Worm (Caenorhabditis elegans) whole organism, L2 larva: Measurements from ENCODE around the gene spr-2.

Source experiments
- F13H6.1 ChIP-seq: sonication (generic microtip); optimal IDR thresholded peaks from 2 replicates; lab custom pipeline; 2016; ENCODE audit warnings: missing genetic modification characterization, missing compliant biosample characterization
- R02D3.7 ChIP-seq: fragments of 150-350 bp; optimal IDR thresholded peaks from 2 replicates; lab custom pipeline; 2014; ENCODE audit warnings: missing biosample characterization, missing genetic modification characterization
- ZK546.5 ChIP-seq: sonication (generic microtip); optimal IDR thresholded peaks from 2 replicates; lab custom pipeline; 2017; ENCODE audit warnings: missing biosample characterization, missing genetic modification characterization
- aly-2 ChIP-seq: fragments of 150-350 bp; optimal IDR thresholded peaks from 2 replicates; lab custom pipeline; 2014; ENCODE audit warnings: missing biosample characterization, missing genetic modification characterization
- ama-1 ChIP-seq: fragments of 150-350 bp; optimal IDR thresholded peaks from 2 replicates; lab custom pipeline; 2018; ENCODE audit warnings: inconsistent platforms
- blmp-1 ChIP-seq: sonication (generic microtip); optimal IDR thresholded peaks from 2 replicates; lab custom pipeline; 2017; ENCODE audit warnings: missing genetic modification characterization, mild to moderate bottlenecking, missing compliant biosample characterization, antibody characterized with exemption, moderate library complexity; ENCODE audit not compliant: insufficient read depth
- ceh-16 ChIP-seq: fragments of 150-350 bp; optimal IDR thresholded peaks from 2 replicates; lab custom pipeline; 2014; ENCODE audit warnings: missing biosample characterization, missing genetic modification characterization
- ceh-82 ChIP-seq: fragments of 150-350 bp; optimal IDR thresholded peaks from 2 replicates; lab custom pipeline; 2014; ENCODE audit warnings: missing biosample characterization, missing genetic modification characterization
- crh-2 ChIP-seq: sonication (generic microtip); optimal IDR thresholded peaks from 2 replicates; lab custom pipeline; 2017; ENCODE audit warnings: missing biosample characterization, missing genetic modification characterization
- dmd-4 ChIP-seq: sonication (generic microtip); optimal IDR thresholded peaks from 2 replicates; lab custom pipeline; 2017; ENCODE audit warnings: missing biosample characterization, missing genetic modification characterization
- egl-27 ChIP-seq: sonication (generic microtip); optimal IDR thresholded peaks from 3 replicates; lab custom pipeline; 2017; ENCODE audit warnings: missing biosample characterization, missing genetic modification reagents, missing genetic modification characterization
- elt-1 ChIP-seq: fragments of 150-350 bp; optimal IDR thresholded peaks from 2 replicates; lab custom pipeline; 2014; ENCODE audit warnings: missing biosample characterization, missing genetic modification characterization
- elt-3 ChIP-seq: sonication (generic microtip); optimal IDR thresholded peaks from 2 replicates; lab custom pipeline; 2017; ENCODE audit warnings: missing biosample characterization, missing genetic modification characterization
- fos-1 ChIP-seq: fragments of 150-350 bp; optimal IDR thresholded peaks from 2 replicates; lab custom pipeline; 2014; ENCODE audit warnings: missing biosample characterization, missing genetic modification characterization
- gmeb-1 ChIP-seq: fragments of 150-350 bp; optimal IDR thresholded peaks from 2 replicates; lab custom pipeline; 2014; ENCODE audit warnings: missing biosample characterization, missing genetic modification characterization
- lin-11 ChIP-seq: fragments of 150-350 bp; sonication (generic microtip); optimal IDR thresholded peaks from 2 replicates; lab custom pipeline; 2014; ENCODE audit warnings: missing biosample characterization, missing genetic modification characterization, inconsistent platforms, mixed read lengths
- lsy-2 ChIP-seq, 2 experiments: fragments of 150-350 bp in 1 of 2; sonication (generic microtip) in 1 of 2; optimal IDR thresholded peaks; 2 replicates each; lab custom pipeline; 2014 to 2017; ENCODE audit warnings: missing biosample characterization in 2 of 2, missing genetic modification characterization in 2 of 2
- mbf-1 ChIP-seq: sonication (generic microtip); optimal IDR thresholded peaks from 2 replicates; lab custom pipeline; 2017; ENCODE audit warnings: missing biosample characterization, missing genetic modification characterization
- mdl-1 ChIP-seq, 2 experiments: fragments of 150-350 bp in 1 of 2; sonication (generic microtip) in 1 of 2; optimal IDR thresholded peaks; 2 replicates each; lab custom pipeline; 2017; ENCODE audit warnings: missing biosample characterization in 2 of 2, missing genetic modification characterization in 2 of 2
- nhr-11 ChIP-seq: fragments of 150-350 bp; optimal IDR thresholded peaks from 2 replicates; lab custom pipeline; 2014; ENCODE audit warnings: missing biosample characterization, missing genetic modification characterization
- nhr-12 ChIP-seq: fragments of 150-350 bp; optimal IDR thresholded peaks from 2 replicates; lab custom pipeline; 2014; ENCODE audit warnings: missing biosample characterization, missing genetic modification characterization
- nhr-129 ChIP-seq: fragments of 150-350 bp; optimal IDR thresholded peaks from 2 replicates; lab custom pipeline; 2014; ENCODE audit warnings: missing biosample characterization, missing genetic modification characterization
- nhr-23 ChIP-seq: fragments of 150-350 bp; optimal IDR thresholded peaks from 2 replicates; lab custom pipeline; 2014; ENCODE audit warnings: missing biosample characterization, missing genetic modification reagents, missing genetic modification characterization
- nhr-237 ChIP-seq: fragments of 150-350 bp; optimal IDR thresholded peaks from 2 replicates; lab custom pipeline; 2014; ENCODE audit warnings: missing biosample characterization, missing genetic modification characterization
- nhr-6 ChIP-seq: fragments of 150-350 bp; optimal IDR thresholded peaks from 2 replicates; lab custom pipeline; 2014; ENCODE audit warnings: missing biosample characterization, missing genetic modification characterization
- peb-1 ChIP-seq: fragments of 150-350 bp; optimal IDR thresholded peaks from 2 replicates; lab custom pipeline; 2014; ENCODE audit warnings: missing biosample characterization, missing genetic modification characterization
- sma-3 ChIP-seq: sonication (generic microtip); optimal IDR thresholded peaks from 2 replicates; lab custom pipeline; 2016; ENCODE audit warnings: missing genetic modification reagents, missing genetic modification characterization, missing compliant biosample characterization
- sma-9 ChIP-seq, 2 experiments: fragments of 150-350 bp in 1 of 2; sonication (generic microtip) in 1 of 2; optimal IDR thresholded peaks; 2 replicates each; lab custom pipeline; 2014 to 2016; ENCODE audit warnings: missing genetic modification characterization in 2 of 2, mild to moderate bottlenecking in 1 of 2, missing biosample characterization in 1 of 2, missing compliant biosample characterization in 1 of 2, missing genetic modification reagents in 1 of 2, moderate library complexity in 1 of 2
- snpc-4 ChIP-seq: fragments of 150-350 bp; optimal IDR thresholded peaks from 2 replicates; lab custom pipeline; 2014; ENCODE audit warnings: missing biosample characterization, missing genetic modification characterization
- unc-39 ChIP-seq: fragments of 150-350 bp; optimal IDR thresholded peaks from 2 replicates; lab custom pipeline; 2014; ENCODE audit warnings: missing biosample characterization, missing genetic modification characterization
- unc-55 ChIP-seq: fragments of 150-350 bp; sonication (generic microtip); optimal IDR thresholded peaks from 3 replicates; lab custom pipeline; 2014; ENCODE audit warnings: missing biosample characterization, missing genetic modification reagents, missing genetic modification characterization
- unc-62 ChIP-seq: fragments of 150-350 bp; optimal IDR thresholded peaks from 2 replicates; lab custom pipeline; 2014; ENCODE audit warnings: missing biosample characterization, missing genetic modification reagents, missing genetic modification characterization
- zag-1 ChIP-seq: fragments of 150-350 bp; optimal IDR thresholded peaks from 2 replicates; lab custom pipeline; 2014; ENCODE audit warnings: missing biosample characterization, missing genetic modification characterization
- ztf-1 ChIP-seq: fragments of 200-800 bp; sonication (Bioruptor generic); conservative IDR thresholded peaks from 2 replicates; pipeline ENCODE4 v1.3.6; 2022; ENCODE audit warnings: missing genetic modification characterization, missing compliant biosample characterization
- ztf-4 ChIP-seq: fragments of 150-350 bp; optimal IDR thresholded peaks from 2 replicates; lab custom pipeline; 2014; ENCODE audit warnings: missing biosample characterization, missing genetic modification characterization

Gene spr-2

ce11 chrIV:8901346-8901745 is 10.1 kb downstream of the spr-2 start, which contains the start of gene C27B7.5:
Gene C27B7.5 (plus strand): TSS chrIV:8901646.
- TF ChIP-seq peb-1 (tag; lab: Kevin White, UChicago) (no peak), ztf-1 (GFP tag; lab: Robert Waterston, UW) (no peak), nhr-6 (tag; lab: Kevin White, UChicago) (no peak), dmd-4 (no peak), crh-2 (tag; lab: Kevin White, UChicago) (no peak), unc-39 (tag; lab: Kevin White, UChicago) (no peak), ama-1 (lab: Kevin White, UChicago) (no peak), aly-2 (tag; lab: Kevin White, UChicago) (no peak), snpc-4 (tag; lab: Kevin White, UChicago) (no peak), gmeb-1 (no peak)
- TF ChIP-seq, all 48 proteins: peak for 0

- TF ChIP-seq zag-1 (tag; lab: Kevin White, UChicago), result no peak
- TF ChIP-seq R02D3.7 (tag; lab: Kevin White, UChicago), result no peak
- no peak for TF ChIP-seq mbf-1 (tag; lab: Kevin White, UChicago)
- no peak for TF ChIP-seq F13H6.1 (tag; lab: Kevin White, UChicago)
- TF ChIP-seq nhr-11 (tag; lab: Kevin White, UChicago), result no peak
- no peak for TF ChIP-seq nhr-237 (tag; lab: Kevin White, UChicago)
- TF ChIP-seq nhr-23, result no peak
- TF ChIP-seq unc-55 (GFP tag; lab: Kevin White, UChicago), result no peak
- TF ChIP-seq nhr-12, result no peak
- TF ChIP-seq elt-3 (tag; lab: Kevin White, UChicago), result no peak
- TF ChIP-seq elt-1 (tag; lab: Kevin White, UChicago), result no peak
- no peak for TF ChIP-seq mdl-1 (tag; optimal IDR thresholded peaks at IDR 0.05; lab: Kevin White, UChicago)
- no peak for TF ChIP-seq lin-11 (tag; lab: Kevin White, UChicago)
- TF ChIP-seq ceh-82 (tag; lab: Kevin White, UChicago), result no peak
- no peak for TF ChIP-seq ama-1 (lab: Kevin White, UChicago)
These were observed 14.9 kb downstream of the spr-2 start, which contains the start of gene C27B7.6 for ce11 chrIV:8906164-8906563. Gene C27B7.6 (minus strand): TSS chrIV:8906345.

ce11 chrIV:8906743-8907142 is 15.5 kb downstream of the spr-2 start, which contains the start of gene C27B7.7:
Gene C27B7.7 (plus strand): TSS chrIV:8907043.
- TF ChIP-seq nhr-237 (tag; lab: Kevin White, UChicago) (no peak), ztf-4 (tag; lab: Kevin White, UChicago) (no peak), nhr-12 (no peak), peb-1 (tag; lab: Kevin White, UChicago) (no peak), ceh-16 (no peak), F13H6.1 (tag; lab: Kevin White, UChicago) (no peak), nhr-129 (tag; lab: Kevin White, UChicago) (no peak), ZK546.5 (tag; lab: Kevin White, UChicago) (no peak), ztf-1 (GFP tag; lab: Robert Waterston, UW) (no peak), lsy-2 (tag; optimal IDR thresholded peaks at IDR 0.05; lab: Kevin White, UChicago) (no peak), unc-62 (GFP tag; lab: Kevin White, UChicago) (no peak), gmeb-1 (no peak), fos-1 (tag; lab: Kevin White, UChicago) (no peak), aly-2 (tag; lab: Kevin White, UChicago) (no peak)
- TF ChIP-seq, all 48 proteins: peak for 0

ce11 chrIV:8914187-8914586 is 22.9 kb downstream of the spr-2 start:
- TF ChIP-seq gmeb-1 (no peak), sma-3 (peak; percentile 67)

- TF ChIP-seq ceh-16 (no peak), blmp-1 (tag; lab: Kevin White, UChicago) (no peak), unc-62 (GFP tag; lab: Kevin White, UChicago) (no peak), egl-27 (tag; lab: Kevin White, UChicago) (no peak), nhr-6 (tag; lab: Kevin White, UChicago) (no peak), sma-9 (GFP tag; optimal IDR thresholded peaks at IDR 0.05; lab: Kevin White, UChicago) (no peak), sma-9 (tag; optimal IDR thresholded peaks at IDR 0.05; lab: Kevin White, UChicago) (no peak), nhr-237 (tag; lab: Kevin White, UChicago) (no peak)
These were observed 24.7 kb downstream of the spr-2 start, which contains the start of gene C27B7.9 for ce11 chrIV:8916010-8916409. Gene C27B7.9 (minus strand): TSS chrIV:8916110.
